Fruit fly (Drosophila melanogaster) Kc167 (cell line): ENCODE results near the gene SKIP.

Experiments used
- Myc ChIP-seq: fragments of >200 bp; optimal IDR thresholded peaks from 2 replicates; lab custom pipeline; 2017; ENCODE audit warnings: missing external identifiers
- Sin3A ChIP-seq: fragments of >200 bp; optimal IDR thresholded peaks from 2 replicates; lab custom pipeline; 2018; ENCODE audit warnings: missing external identifiers
- h ChIP-seq: fragments of >200 bp; optimal IDR thresholded peaks from 3 replicates; lab custom pipeline; 2018; ENCODE audit warnings: missing external identifiers
- insv ChIP-seq: fragments of >200 bp; optimal IDR thresholded peaks from 3 replicates; lab custom pipeline; 2018; ENCODE audit warnings: missing external identifiers
- psq ChIP-seq: fragments of >200 bp; optimal IDR thresholded peaks from 2 replicates; lab custom pipeline; 2017; ENCODE audit warnings: missing external identifiers
- ttk ChIP-seq: sonication (Bioruptor generic); optimal IDR thresholded peaks from 2 replicates; lab custom pipeline; 2017; ENCODE audit warnings: missing external identifiers

Gene SKIP

DNA sequence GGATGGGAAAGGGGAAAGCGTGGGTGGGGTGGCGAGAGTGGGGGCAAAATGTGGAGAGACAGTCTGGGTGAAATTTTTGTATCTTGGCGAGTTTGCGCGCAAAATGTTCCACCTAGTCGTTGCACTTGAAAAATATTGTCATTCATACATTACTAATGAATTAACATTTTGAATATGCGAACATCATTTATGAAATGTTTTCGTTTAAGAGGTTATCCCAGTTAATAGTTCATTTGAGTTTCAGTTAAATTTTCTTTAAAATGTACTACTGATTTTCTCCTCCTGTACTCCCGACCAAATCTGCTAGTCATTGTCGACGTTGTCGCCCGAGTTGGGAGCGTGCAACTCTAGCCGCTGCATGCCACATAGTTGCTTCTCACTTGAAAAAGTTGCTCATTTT, 16.3 kb downstream of the SKIP start:
- no peak for TF ChIP-seq h (lab: Kevin White, UChicago)
- no peak for TF ChIP-seq Sin3A
- TF ChIP-seq ttk (lab: Kevin White, UChicago): no peak
- no peak for TF ChIP-seq insv (lab: Kevin White, UChicago)
- no peak for TF ChIP-seq Myc (lab: Kevin White, UChicago)
- TF ChIP-seq psq: no peak

DNA sequence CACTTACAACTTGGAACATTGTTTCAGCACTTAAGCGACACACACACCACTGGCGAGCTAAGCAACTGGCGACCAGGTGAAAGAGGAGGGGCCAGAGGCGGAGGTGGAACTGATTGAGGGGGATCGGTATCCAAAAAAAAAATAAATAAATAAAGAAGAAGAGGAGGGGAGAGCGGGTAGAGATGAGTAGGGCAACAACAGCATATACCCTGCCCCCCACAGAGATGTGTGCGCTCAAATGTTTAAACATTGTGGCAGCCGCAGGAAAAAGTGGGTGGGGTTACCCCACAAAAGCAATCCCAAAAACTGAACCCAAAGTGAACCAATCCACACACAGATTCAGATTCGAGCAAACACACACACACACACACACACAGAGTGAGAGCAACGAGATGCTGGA, 16.8 kb downstream of the SKIP start:
- TF ChIP-seq h (lab: Kevin White, UChicago) (no peak), Sin3A (no peak), psq (no peak), ttk (lab: Kevin White, UChicago) (no peak), insv (lab: Kevin White, UChicago) (no peak), Myc (lab: Kevin White, UChicago) (no peak)

DNA sequence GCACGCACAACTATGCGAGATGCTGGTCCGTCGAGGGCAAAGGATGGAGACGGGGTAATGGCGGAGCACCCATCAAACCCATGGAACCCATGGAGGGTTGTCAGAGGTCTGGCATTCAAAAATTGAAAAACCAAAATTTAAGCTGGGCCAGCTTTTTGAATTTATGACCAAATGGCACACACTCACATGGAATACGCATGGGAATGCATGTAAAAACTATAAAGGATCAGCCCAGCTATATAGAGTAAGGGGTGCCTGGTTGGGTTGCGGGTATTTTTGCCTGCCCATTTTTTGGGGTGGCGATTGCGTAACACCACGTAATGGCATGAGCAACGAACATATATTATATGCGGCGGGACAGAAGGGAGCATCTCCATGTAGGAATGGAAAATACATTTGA, 18.8 kb downstream of the SKIP start:
- TF ChIP-seq ttk (lab: Kevin White, UChicago) (no peak), insv (lab: Kevin White, UChicago) (no peak), Myc (lab: Kevin White, UChicago) (no peak), psq (no peak), Sin3A (no peak), h (lab: Kevin White, UChicago) (no peak)

DNA sequence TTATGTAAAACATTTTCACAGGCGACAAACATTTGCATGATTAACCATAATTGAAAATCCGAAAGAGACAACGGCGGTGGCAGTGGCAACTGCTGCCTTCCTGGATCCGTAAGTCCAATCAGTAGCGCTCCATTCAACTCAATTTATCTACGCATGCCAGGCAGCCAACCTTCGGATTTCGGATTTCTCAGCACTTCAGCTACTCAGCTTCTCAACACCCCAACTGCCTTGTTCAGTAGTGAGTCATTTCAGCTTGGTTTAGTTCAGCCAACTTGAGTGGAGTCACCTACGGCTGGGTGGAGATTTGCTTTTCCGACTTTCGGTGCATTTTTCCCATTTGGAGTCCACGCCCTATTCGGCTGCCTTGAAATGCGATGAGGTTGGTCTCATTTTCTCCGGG, 20.1 kb downstream of the SKIP start:
- TF ChIP-seq psq (no peak), h (lab: Kevin White, UChicago) (no peak), insv (lab: Kevin White, UChicago) (no peak), Myc (lab: Kevin White, UChicago) (no peak), ttk (lab: Kevin White, UChicago) (no peak), Sin3A (no peak)

DNA sequence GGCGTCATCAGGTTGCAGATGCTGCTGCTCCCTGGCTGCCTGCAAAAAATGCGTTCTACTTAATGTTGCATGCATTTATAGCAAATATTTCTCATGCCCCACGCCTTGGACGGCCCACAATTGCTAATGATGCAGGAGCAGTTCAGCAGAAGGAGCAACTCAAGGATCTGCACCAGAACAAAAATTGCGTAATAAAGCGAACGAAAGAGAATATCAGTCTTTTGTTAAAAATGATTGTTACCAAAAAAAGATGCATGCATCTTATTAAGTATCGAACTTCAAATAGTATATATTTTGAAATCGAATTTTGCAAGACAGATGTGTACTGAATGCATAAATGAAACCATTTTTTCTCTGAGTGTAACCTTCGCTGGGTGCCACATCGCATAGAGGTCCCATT, 24.6 kb downstream of the SKIP start:
- TF ChIP-seq ttk (lab: Kevin White, UChicago) (no peak), psq (no peak), Myc (lab: Kevin White, UChicago) (no peak)

DNA sequence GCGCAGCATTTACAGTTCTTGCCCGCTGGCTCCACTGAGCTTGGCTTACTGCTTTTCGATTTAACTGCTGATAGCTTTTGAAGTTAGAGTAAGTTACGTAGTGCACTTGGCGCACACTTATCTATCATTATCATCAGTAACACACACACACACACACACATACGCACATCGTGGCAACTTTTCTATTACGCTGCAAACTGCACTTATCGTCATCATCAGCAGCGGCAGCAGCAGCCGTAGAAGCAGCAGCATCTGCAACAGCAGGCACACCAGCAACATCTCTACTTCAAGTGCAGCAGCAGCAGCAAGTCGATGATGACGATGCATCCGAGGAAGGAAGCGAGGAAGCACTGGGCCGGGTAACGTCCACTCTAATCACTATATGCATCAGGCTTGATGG, 25.1 kb downstream of the SKIP start:
- TF ChIP-seq insv (lab: Kevin White, UChicago) (no peak), ttk (lab: Kevin White, UChicago) (no peak), h (lab: Kevin White, UChicago) (no peak), psq (no peak), Sin3A (no peak), Myc (lab: Kevin White, UChicago) (no peak)

DNA sequence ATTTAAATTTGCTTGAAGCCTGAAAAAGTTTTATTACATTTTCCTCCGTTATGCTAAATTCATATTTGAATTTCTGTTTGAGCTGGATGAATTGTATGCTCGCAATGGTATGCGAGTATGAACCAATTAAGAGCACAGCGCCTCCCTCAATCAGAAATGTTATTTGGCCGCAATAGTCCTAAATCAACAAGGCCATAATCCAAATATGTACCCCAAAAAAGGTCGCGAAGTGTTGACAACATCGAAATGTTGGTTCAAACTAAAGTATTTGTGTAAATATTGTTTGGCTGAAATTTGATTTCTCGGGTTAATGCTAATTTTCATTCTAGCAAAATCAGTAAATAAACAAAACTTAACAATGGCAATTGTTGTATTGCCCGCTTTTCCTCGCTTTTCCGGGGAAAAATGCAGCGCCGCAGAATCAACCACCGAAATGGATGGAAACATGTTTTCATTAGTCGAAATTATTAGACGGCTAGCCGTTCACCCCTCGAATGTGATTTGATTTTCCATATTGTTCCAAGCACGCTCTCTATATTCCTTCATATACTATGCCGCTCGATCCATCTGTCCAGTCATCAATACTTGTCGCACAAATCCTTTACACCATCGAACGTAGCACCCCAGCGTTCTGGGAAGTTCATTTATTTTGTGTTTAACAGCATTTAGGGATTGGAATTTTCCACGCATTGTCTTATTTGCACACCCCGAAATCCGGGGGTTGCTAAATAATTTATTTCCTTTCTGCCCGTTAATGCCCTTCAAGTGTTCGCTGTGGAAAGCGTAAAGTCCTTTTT, 28.2 kb downstream of the SKIP start:
- TF ChIP-seq insv (lab: Kevin White, UChicago) (no peak), Sin3A (no peak), ttk (lab: Kevin White, UChicago) (no peak), Myc (lab: Kevin White, UChicago) (no peak), h (lab: Kevin White, UChicago) (no peak), psq (no peak)

DNA sequence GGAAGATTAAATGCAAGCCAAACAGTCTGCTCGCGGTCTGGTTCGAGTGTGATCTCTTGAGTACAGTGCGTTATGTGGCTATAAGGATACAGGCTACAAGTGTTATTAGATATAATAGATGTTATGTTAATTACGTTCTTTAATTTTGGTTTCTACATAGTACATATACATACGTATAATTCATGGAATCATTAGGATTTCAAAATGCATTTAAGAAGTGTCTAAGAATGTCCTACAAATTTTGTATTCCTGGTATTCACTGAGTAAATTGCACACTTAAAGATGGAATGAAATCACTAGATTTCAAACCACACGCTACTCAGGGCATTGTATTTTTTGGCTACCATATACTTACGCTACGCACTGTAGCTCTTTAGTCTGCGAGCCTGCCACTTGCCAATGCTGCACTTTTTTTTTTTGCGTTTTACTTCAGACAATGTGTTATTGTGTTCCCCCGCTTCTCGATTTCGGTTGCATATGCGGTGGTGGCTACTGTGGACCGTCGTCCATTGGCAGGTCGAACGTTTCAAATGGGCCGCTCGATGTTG, 29.7 kb downstream of the SKIP start:
- TF ChIP-seq psq (no peak), Sin3A (no peak), insv (lab: Kevin White, UChicago) (no peak), h (lab: Kevin White, UChicago) (no peak), ttk (lab: Kevin White, UChicago) (no peak), Myc (lab: Kevin White, UChicago) (no peak)

DNA sequence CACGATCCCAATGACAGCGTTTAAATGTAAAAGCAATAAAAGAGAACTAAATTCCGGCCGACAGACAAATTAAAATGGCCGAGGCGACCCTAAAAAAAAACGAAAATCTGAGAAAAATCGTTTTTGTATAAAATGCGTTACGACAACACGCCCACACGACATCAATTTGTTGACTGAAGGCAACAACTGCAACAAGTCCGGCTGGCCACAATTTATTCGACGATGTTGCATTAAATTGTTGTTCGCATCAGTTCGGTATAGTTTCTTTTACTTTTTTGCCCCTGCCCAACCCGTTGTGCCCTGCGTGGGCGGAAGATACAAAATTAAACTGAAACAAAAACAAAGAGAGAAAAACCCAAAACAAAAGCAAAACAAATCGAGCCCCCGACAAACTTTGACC, 37.9 kb downstream of the SKIP start:
- no peak for TF ChIP-seq Sin3A
- no peak for TF ChIP-seq ttk (lab: Kevin White, UChicago)

DNA sequence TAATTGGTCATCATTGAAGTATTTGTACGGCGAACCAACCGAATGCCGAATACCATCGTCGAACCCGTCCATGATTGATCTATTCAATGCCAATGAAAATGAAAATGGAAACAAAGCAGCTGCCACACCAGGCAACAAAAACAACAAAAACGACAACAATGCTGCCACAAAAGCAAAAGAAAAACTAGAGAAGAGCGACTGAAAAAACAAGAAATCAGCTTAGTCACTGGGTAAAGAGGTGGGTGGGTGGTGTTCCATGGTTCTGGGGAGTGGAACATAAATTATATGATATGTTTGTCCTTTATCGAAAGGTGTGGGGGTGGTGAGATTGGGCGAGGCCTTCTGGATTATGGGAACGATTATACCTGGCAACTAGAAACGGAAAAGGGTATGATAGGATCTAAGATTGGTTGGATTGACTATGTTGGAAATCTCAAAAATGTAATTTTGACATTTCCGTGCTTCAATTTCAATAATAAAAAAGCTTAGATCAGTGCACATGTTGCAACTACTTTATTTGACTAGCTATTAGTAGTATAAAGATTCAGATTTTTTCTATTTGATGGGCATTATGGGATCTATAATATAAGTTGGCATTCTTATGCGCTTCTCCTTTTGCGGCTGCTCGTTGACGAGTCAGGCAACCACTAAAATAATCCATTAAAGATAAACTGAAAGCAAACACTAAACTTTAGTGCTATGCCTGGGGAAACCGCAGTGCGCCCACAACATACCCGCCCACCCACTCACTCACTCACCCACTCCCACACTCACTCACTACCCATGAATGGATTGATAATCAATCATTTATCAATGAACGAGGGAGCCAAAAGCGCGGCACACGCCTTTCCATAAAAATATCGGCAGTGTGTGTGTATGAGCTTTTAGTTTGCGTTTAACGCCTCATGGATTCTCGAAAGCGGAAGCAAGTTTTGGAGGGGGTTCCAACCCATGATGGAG, 39.1 kb downstream of the SKIP start:
- no peak for TF ChIP-seq Sin3A
- TF ChIP-seq insv (lab: Kevin White, UChicago): no peak
- no peak for TF ChIP-seq Myc (lab: Kevin White, UChicago)
- TF ChIP-seq ttk (lab: Kevin White, UChicago): no peak
- no peak for TF ChIP-seq h (lab: Kevin White, UChicago)
- TF ChIP-seq psq: no peak

DNA sequence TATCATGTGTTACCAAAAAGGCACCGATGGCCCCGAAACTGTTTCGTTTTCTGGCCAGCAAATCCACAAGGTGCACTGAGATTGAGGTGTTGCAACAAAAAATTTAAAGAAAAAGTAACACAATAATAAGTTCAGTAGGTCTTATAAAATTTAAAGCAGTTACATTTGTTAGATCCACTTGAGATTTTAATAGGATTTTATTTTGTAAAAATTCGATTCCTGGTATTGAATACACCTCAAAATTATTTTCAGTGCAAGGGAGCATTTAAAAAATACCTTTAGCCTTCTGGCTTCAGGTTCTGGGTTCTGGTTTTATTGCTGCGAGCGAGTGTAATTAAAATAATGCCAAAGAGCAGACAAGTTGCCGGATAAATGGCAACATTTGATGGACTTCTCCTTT, 42.1 kb downstream of the SKIP start:
- TF ChIP-seq Sin3A (no peak), ttk (lab: Kevin White, UChicago) (no peak)

DNA sequence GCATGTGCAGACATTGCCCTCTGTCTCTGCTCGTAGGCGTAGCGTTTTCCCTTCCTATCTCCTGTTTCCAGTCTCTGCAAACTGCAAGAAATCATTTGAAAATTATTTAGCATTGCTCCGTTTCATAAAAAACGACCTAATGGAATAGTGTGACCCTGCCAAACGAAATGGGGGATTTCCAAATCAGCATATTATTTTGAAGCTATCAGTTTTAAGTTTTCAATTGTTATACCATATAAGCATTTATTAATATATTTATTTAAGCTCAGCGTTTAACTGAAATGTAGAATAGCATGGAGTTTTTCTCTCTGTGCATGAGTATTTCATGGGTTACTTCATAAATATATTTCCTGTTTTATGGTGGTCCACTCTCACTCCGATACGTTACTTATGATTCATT, 48.6 kb downstream of the SKIP start:
- TF ChIP-seq Sin3A (no peak), psq (no peak), h (lab: Kevin White, UChicago) (no peak), Myc (lab: Kevin White, UChicago) (no peak), insv (lab: Kevin White, UChicago) (no peak)
